In the genomic region with DNA sequence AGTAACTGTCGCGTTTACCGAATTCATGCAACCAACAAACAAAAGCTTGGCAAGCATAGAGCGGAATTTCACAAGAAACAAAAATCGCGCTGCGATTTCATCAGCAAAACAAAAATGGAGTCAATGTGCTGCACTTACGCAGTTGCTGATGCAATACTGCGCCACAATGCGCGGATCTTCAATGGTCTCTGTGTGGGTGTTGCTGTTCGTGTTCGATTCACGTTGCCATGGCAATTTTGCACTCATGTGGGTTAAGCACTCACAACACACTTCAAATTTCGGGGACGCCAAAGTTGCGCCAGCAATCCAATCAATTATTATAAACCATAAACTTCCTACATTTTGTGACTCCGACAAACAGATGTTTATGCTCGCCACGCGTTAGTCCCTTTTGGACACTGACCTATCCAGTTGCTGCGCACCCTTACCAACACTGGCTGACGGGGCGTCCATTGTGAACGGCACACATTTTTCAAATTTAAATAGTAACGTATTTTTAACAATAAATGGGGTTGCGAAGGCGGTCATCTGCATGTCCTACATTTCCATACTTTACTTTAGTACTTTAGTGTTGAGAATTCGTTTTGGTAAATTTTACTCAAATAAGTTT, we compare ENCODE assay signal across 1 fruit fly cellular context.
TF ChIP-seq lines count a peak whose summit lies in the region.

A gene (minus strand): TSS at position 374 of the 610 bp plus-strand sequence.

TF ChIP-seq in whole organism, embryonic, 481 proteins besides CTCF, POLR2A, EP300 and RAD21 (continued from another document and continues in another):
- TF ChIP-seq nerfin-1 (tag; optimal IDR thresholded peaks at IDR 0.05; lab: Kevin White, UChicago) = peak; percentile 35
- no peak for TF ChIP-seq Lpt (GFP tag; optimal IDR thresholded peaks at IDR 0.05; lab: Kevin White, UChicago)
- no peak for TF ChIP-seq ATbp (GFP tag; optimal IDR thresholded peaks at IDR 0.05; lab: Kevin White, UChicago)
- TF ChIP-seq CG33213 (GFP tag; optimal IDR thresholded peaks at IDR 0.05; lab: Kevin White, UChicago) = peak; percentile 68
- TF ChIP-seq Awh (GFP tag; IDR thresholded peaks at IDR 0.05; lab: Robert Waterston, UW) = no peak
- TF ChIP-seq pros (GFP tag; optimal IDR thresholded peaks at IDR 0.05; lab: Kevin White, UChicago) = no peak
- peak; percentile 89 for TF ChIP-seq CG17186 (GFP tag; optimal IDR thresholded peaks at IDR 0.05; lab: Kevin White, UChicago)
- peak; percentile 18; the same call in 1 of the 2 replicates for TF ChIP-seq CG14014 (GFP tag; IDR thresholded peaks at IDR 0.05; lab: Robert Waterston, UW)
- TF ChIP-seq Abd-B (GFP tag; optimal IDR thresholded peaks at IDR 0.05; lab: Kevin White, UChicago) = peak; percentile 55
- no peak for TF ChIP-seq Dip2 (GFP tag; IDR thresholded peaks at IDR 0.05; lab: Robert Waterston, UW)
- TF ChIP-seq CG15011 (GFP tag; optimal IDR thresholded peaks at IDR 0.05; lab: Kevin White, UChicago) = no peak
- no peak for TF ChIP-seq CG12104 (GFP tag; optimal IDR thresholded peaks at IDR 0.05; lab: Kevin White, UChicago)
- no peak for TF ChIP-seq Nf-YB (GFP tag; optimal IDR thresholded peaks at IDR 0.05; lab: Kevin White, UChicago)
- no peak for TF ChIP-seq CG8281 (tag; optimal IDR thresholded peaks at IDR 0.05; lab: Kevin White, UChicago)
- no peak for TF ChIP-seq prd (optimal IDR thresholded peaks at IDR 0.05; lab: Kevin White, UChicago)
- no peak for TF ChIP-seq prd (GFP tag; IDR thresholded peaks at IDR 0.05; lab: Robert Waterston, UW)
- TF ChIP-seq HmgD (GFP tag; optimal IDR thresholded peaks at IDR 0.05; lab: Kevin White, UChicago) = peak; percentile 60
- no peak for TF ChIP-seq run (tag; optimal IDR thresholded peaks at IDR 0.05; lab: Kevin White, UChicago)
- peak; percentile 25 for TF ChIP-seq CG8924 (tag; optimal IDR thresholded peaks at IDR 0.05; lab: Kevin White, UChicago)
- TF ChIP-seq ara (GFP tag; IDR thresholded peaks at IDR 0.05; lab: Robert Waterston, UW) = peak; percentile 52; the same call in 1 of the 2 replicates
- TF ChIP-seq CG14965 (GFP tag; optimal IDR thresholded peaks at IDR 0.05; lab: Kevin White, UChicago; ENCODE audit: borderline replicate concordance) = no peak
- no peak for TF ChIP-seq usp (GFP tag; optimal IDR thresholded peaks at IDR 0.05; lab: Kevin White, UChicago)
- no peak for TF ChIP-seq Vsx1 (GFP tag; optimal IDR thresholded peaks at IDR 0.05; lab: Kevin White, UChicago)
- TF ChIP-seq mld (GFP tag; IDR thresholded peaks at IDR 0.05; lab: Robert Waterston, UW; ENCODE audit: partially characterized antibody) = no peak
- no peak for TF ChIP-seq CG3065 (GFP tag; optimal IDR thresholded peaks at IDR 0.05; lab: Kevin White, UChicago)
- peak; percentile 29 for TF ChIP-seq CG1233 (GFP tag; optimal IDR thresholded peaks at IDR 0.05; lab: Kevin White, UChicago)
- peak; percentile 2 for TF ChIP-seq eyg (GFP tag; optimal IDR thresholded peaks at IDR 0.05; lab: Kevin White, UChicago)
- TF ChIP-seq CG8388 (GFP tag; optimal IDR thresholded peaks at IDR 0.05; lab: Kevin White, UChicago) = no peak
- TF ChIP-seq CG13424 (tag; optimal IDR thresholded peaks at IDR 0.05; lab: Kevin White, UChicago) = no peak
- TF ChIP-seq CG17912 (GFP tag; optimal IDR thresholded peaks at IDR 0.05; lab: Kevin White, UChicago) = peak; percentile 57
- no peak for TF ChIP-seq CG10462 (GFP tag; optimal IDR thresholded peaks at IDR 0.05; lab: Kevin White, UChicago)
- peak; percentile 22 for TF ChIP-seq CG8089 (GFP tag; optimal IDR thresholded peaks at IDR 0.05; lab: Kevin White, UChicago)
- TF ChIP-seq CG15696 (tag; optimal IDR thresholded peaks at IDR 0.05; lab: Kevin White, UChicago) = no peak
- no peak for TF ChIP-seq CG18764 (GFP tag; optimal IDR thresholded peaks at IDR 0.05; lab: Kevin White, UChicago)
- peak; percentile 20 for TF ChIP-seq CG30431 (GFP tag; optimal IDR thresholded peaks at IDR 0.05; lab: Kevin White, UChicago)
- TF ChIP-seq bowl (GFP tag; IDR thresholded peaks at IDR 0.05; lab: Robert Waterston, UW) = no peak
- TF ChIP-seq Adf1 (GFP tag; IDR thresholded peaks at IDR 0.05; lab: Robert Waterston, UW) = no peak
- no peak for TF ChIP-seq tna (GFP tag; IDR thresholded peaks at IDR 0.05; lab: Robert Waterston, UW; ENCODE audit: partially characterized antibody)
- TF ChIP-seq CG17361 (GFP tag; IDR thresholded peaks at IDR 0.05; lab: Robert Waterston, UW) = no peak
- peak; percentile 98 for TF ChIP-seq CG10267 (tag; optimal IDR thresholded peaks at IDR 0.05; lab: Kevin White, UChicago)
- no peak for TF ChIP-seq gcm2 (GFP tag; optimal IDR thresholded peaks at IDR 0.05; lab: Kevin White, UChicago)
- TF ChIP-seq seq (GFP tag; IDR thresholded peaks at IDR 0.05; lab: Robert Waterston, UW) = no peak
- TF ChIP-seq Chrac-16 (GFP tag; optimal IDR thresholded peaks at IDR 0.05; lab: Kevin White, UChicago) = peak; percentile 41
- no peak for TF ChIP-seq Aef1 (GFP tag; IDR thresholded peaks at IDR 0.05; lab: Robert Waterston, UW)
- TF ChIP-seq twi (tag; optimal IDR thresholded peaks at IDR 0.05; lab: Kevin White, UChicago) = peak; percentile 75
- TF ChIP-seq ewg (GFP tag; optimal IDR thresholded peaks at IDR 0.05; lab: Kevin White, UChicago) = peak; percentile 44
- TF ChIP-seq CG11504 (tag; optimal IDR thresholded peaks at IDR 0.05; lab: Kevin White, UChicago) = peak; percentile 52
- no peak for TF ChIP-seq CG11560 (tag; IDR thresholded peaks at IDR 0.05; lab: Robert Waterston, UW)
- TF ChIP-seq jigr1 (GFP tag; IDR thresholded peaks at IDR 0.05; lab: Robert Waterston, UW) = no peak
- no peak for TF ChIP-seq CG18011 (GFP tag; optimal IDR thresholded peaks at IDR 0.05; lab: Kevin White, UChicago)
- TF ChIP-seq Hr3 (GFP tag; optimal IDR thresholded peaks at IDR 0.05; lab: Kevin White, UChicago) = peak; percentile 44
- TF ChIP-seq dan (GFP tag; IDR thresholded peaks at IDR 0.05; lab: Robert Waterston, UW) = no peak
- no peak for TF ChIP-seq CG30020 (tag; optimal IDR thresholded peaks at IDR 0.05; lab: Kevin White, UChicago)
- TF ChIP-seq dmrt11E (tag; optimal IDR thresholded peaks at IDR 0.05; lab: Kevin White, UChicago) = peak; percentile 18
- peak; percentile 51 for TF ChIP-seq CG12155 (GFP tag; optimal IDR thresholded peaks at IDR 0.05; lab: Kevin White, UChicago)
- no peak for TF ChIP-seq CG11696 (GFP tag; IDR thresholded peaks at IDR 0.05; lab: Robert Waterston, UW)
- TF ChIP-seq al (GFP tag; IDR thresholded peaks at IDR 0.05; lab: Robert Waterston, UW) = no peak
- peak; percentile 53 for TF ChIP-seq bab2 (GFP tag; optimal IDR thresholded peaks at IDR 0.05; lab: Kevin White, UChicago)
- peak; percentile 57 for TF ChIP-seq lab (GFP tag; optimal IDR thresholded peaks at IDR 0.05; lab: Kevin White, UChicago)
- TF ChIP-seq CG13296 (GFP tag; optimal IDR thresholded peaks at IDR 0.05; lab: Kevin White, UChicago) = no peak
- TF ChIP-seq toy (GFP tag; IDR thresholded peaks at IDR 0.05; lab: Robert Waterston, UW) = no peak
- TF ChIP-seq CG1024 (GFP tag; IDR thresholded peaks at IDR 0.05; lab: Robert Waterston, UW) = no peak
- TF ChIP-seq BEAF-32 (GFP tag; optimal IDR thresholded peaks at IDR 0.05; lab: Kevin White, UChicago) = peak; percentile 50
- TF ChIP-seq bsh (GFP tag; optimal IDR thresholded peaks at IDR 0.05; lab: Kevin White, UChicago) = no peak
- no peak for TF ChIP-seq btn (GFP tag; optimal IDR thresholded peaks at IDR 0.05; lab: Kevin White, UChicago)
- TF ChIP-seq CG11085 (GFP tag; IDR thresholded peaks at IDR 0.05; lab: Robert Waterston, UW) = no peak; the same call in 1 of the 2 replicates
- no peak for TF ChIP-seq D19B (GFP tag; optimal IDR thresholded peaks at IDR 0.05; lab: Kevin White, UChicago)
- peak; percentile 94 for TF ChIP-seq pzg (GFP tag; optimal IDR thresholded peaks at IDR 0.05; lab: Kevin White, UChicago)
- TF ChIP-seq grau (tag; optimal IDR thresholded peaks at IDR 0.05; lab: Kevin White, UChicago) = peak; percentile 36
- TF ChIP-seq lola (GFP tag; optimal IDR thresholded peaks at IDR 0.05; lab: Kevin White, UChicago) = no peak
- TF ChIP-seq br (optimal IDR thresholded peaks at IDR 0.05; lab: Kevin White, UChicago) = no peak
- no peak; the same call in 2 of the 3 replicates for TF ChIP-seq croc (GFP tag; conservative IDR thresholded peaks at IDR 0.05; lab: Robert Waterston, UW)
- no peak for TF ChIP-seq Oaz (GFP tag; IDR thresholded peaks at IDR 0.05; lab: Robert Waterston, UW)
- peak; percentile 56 for TF ChIP-seq dpn (GFP tag; optimal IDR thresholded peaks at IDR 0.05; lab: Kevin White, UChicago)
- TF ChIP-seq ftz-f1 (GFP tag; optimal IDR thresholded peaks at IDR 0.05; lab: Kevin White, UChicago) = peak; percentile 37
- no peak for TF ChIP-seq CG10147 (GFP tag; optimal IDR thresholded peaks at IDR 0.05; lab: Kevin White, UChicago)
- no peak for TF ChIP-seq ase (GFP tag; IDR thresholded peaks at IDR 0.05; lab: Robert Waterston, UW)
- TF ChIP-seq Pdp1 (GFP tag; optimal IDR thresholded peaks at IDR 0.05; lab: Kevin White, UChicago) = peak; percentile 45 to 81
- TF ChIP-seq CG3847 (GFP tag; IDR thresholded peaks at IDR 0.05; lab: Robert Waterston, UW) = peak; percentile 85
- TF ChIP-seq CG14667 (GFP tag; IDR thresholded peaks at IDR 0.05; lab: Robert Waterston, UW) = no peak
- TF ChIP-seq Sox102F (GFP tag; optimal IDR thresholded peaks at IDR 0.05; lab: Kevin White, UChicago) = peak; percentile 11
- TF ChIP-seq CG31441 (GFP tag; IDR thresholded peaks at IDR 0.05; lab: Robert Waterston, UW) = peak; percentile 14; the same call in 1 of the 2 replicates
- 0 out of 2 replicates have a peak, but pooled peaks have one; percentile 30 for TF ChIP-seq sna (GFP tag; IDR thresholded peaks at IDR 0.05; lab: Robert Waterston, UW; ENCODE audit: partially characterized antibody)
- TF ChIP-seq Six4 (GFP tag; optimal IDR thresholded peaks at IDR 0.05; lab: Kevin White, UChicago) = no peak
- peak; percentile 34 for TF ChIP-seq sd (tag; optimal IDR thresholded peaks at IDR 0.05; lab: Kevin White, UChicago)
- TF ChIP-seq danr (GFP tag; IDR thresholded peaks at IDR 0.05; lab: Robert Waterston, UW) = no peak
- peak; percentile 69 for TF ChIP-seq NfI (GFP tag; optimal IDR thresholded peaks at IDR 0.05; lab: Kevin White, UChicago)
- no peak for TF ChIP-seq CG9727 (GFP tag; optimal IDR thresholded peaks at IDR 0.05; lab: Kevin White, UChicago)
- TF ChIP-seq CG9817 (tag; optimal IDR thresholded peaks at IDR 0.05; lab: Kevin White, UChicago) = peak; percentile 50
- TF ChIP-seq shn (GFP tag; optimal IDR thresholded peaks at IDR 0.05; lab: Kevin White, UChicago) = peak; percentile 68
- no peak for TF ChIP-seq cwo (GFP tag; optimal IDR thresholded peaks at IDR 0.05; lab: Kevin White, UChicago)
- peak; percentile 53 for TF ChIP-seq bigmax (GFP tag; optimal IDR thresholded peaks at IDR 0.05; lab: Kevin White, UChicago)
- TF ChIP-seq Optix (GFP tag; IDR thresholded peaks at IDR 0.05; lab: Robert Waterston, UW) = no peak
- TF ChIP-seq CG12659 (GFP tag; optimal IDR thresholded peaks at IDR 0.05; lab: Kevin White, UChicago) = peak; percentile 46
- TF ChIP-seq slou (GFP tag; optimal IDR thresholded peaks at IDR 0.05; lab: Kevin White, UChicago) = no peak
- TF ChIP-seq esg (GFP tag; conservative IDR thresholded peaks at IDR 0.05; lab: Robert Waterston, UW) = no peak
- TF ChIP-seq chinmo (GFP tag; IDR thresholded peaks at IDR 0.05; lab: Robert Waterston, UW; ENCODE audit: partially characterized antibody) = no peak; the same call in 1 of the 4 replicates
- peak; percentile 55 for TF ChIP-seq caup (GFP tag; optimal IDR thresholded peaks at IDR 0.05; lab: Kevin White, UChicago; ENCODE audit: severe bottlenecking)
- no peak for TF ChIP-seq CG17328 (GFP tag; IDR thresholded peaks at IDR 0.05; lab: Robert Waterston, UW)
- peak; percentile 92 for TF ChIP-seq Ets97D (GFP tag; optimal IDR thresholded peaks at IDR 0.05; lab: Kevin White, UChicago)
- TF ChIP-seq Taf1 (GFP tag; IDR thresholded peaks at IDR 0.05; lab: Robert Waterston, UW) = no peak
- TF ChIP-seq Trl (optimal IDR thresholded peaks at IDR 0.05; lab: Kevin White, UChicago) = no peak
- TF ChIP-seq Trl (GFP tag; optimal IDR thresholded peaks at IDR 0.05; lab: Kevin White, UChicago) = peak; percentile 12
- no peak for TF ChIP-seq CG6813 (GFP tag; optimal IDR thresholded peaks at IDR 0.05; lab: Kevin White, UChicago)
- TF ChIP-seq zf30C (GFP tag; optimal IDR thresholded peaks at IDR 0.05; lab: Kevin White, UChicago) = no peak
- 0 out of 2 replicates have a peak, but pooled peaks have one; percentile 17 for TF ChIP-seq CG31224 (GFP tag; IDR thresholded peaks at IDR 0.05; lab: Robert Waterston, UW)
- TF ChIP-seq Bteb2 (GFP tag; optimal IDR thresholded peaks at IDR 0.05; lab: Kevin White, UChicago) = no peak
- TF ChIP-seq abd-A (tag; optimal IDR thresholded peaks at IDR 0.05; lab: Kevin White, UChicago) = peak; percentile 49
- peak; percentile 72 for TF ChIP-seq Opbp (GFP tag; IDR thresholded peaks at IDR 0.05; lab: Robert Waterston, UW; ENCODE audit: partially characterized antibody)
- peak; percentile 77; the same call in 2 of the 3 replicates for TF ChIP-seq CG2199 (GFP tag; IDR thresholded peaks at IDR 0.05; lab: Robert Waterston, UW)
- TF ChIP-seq her (GFP tag; optimal IDR thresholded peaks at IDR 0.05; lab: Kevin White, UChicago) = peak; percentile 52
- TF ChIP-seq CG10321 (GFP tag; IDR thresholded peaks at IDR 0.05; lab: Robert Waterston, UW) = 0 out of 2 replicates have a peak, but pooled peaks have one; percentile 12
- no peak for TF ChIP-seq HLH3B (GFP tag; IDR thresholded peaks at IDR 0.05; lab: Robert Waterston, UW)
- no peak for TF ChIP-seq Deaf1 (tag; optimal IDR thresholded peaks at IDR 0.05; lab: Kevin White, UChicago)
- no peak for TF ChIP-seq pita (GFP tag; optimal IDR thresholded peaks at IDR 0.05; lab: Kevin White, UChicago)
- no peak for TF ChIP-seq Fer3 (tag; optimal IDR thresholded peaks at IDR 0.05; lab: Kevin White, UChicago)
- TF ChIP-seq Asciz (GFP tag; optimal IDR thresholded peaks at IDR 0.05; lab: Kevin White, UChicago) = no peak
- no peak for TF ChIP-seq cad (GFP tag; optimal IDR thresholded peaks at IDR 0.05; lab: Kevin White, UChicago)
- TF ChIP-seq aop (GFP tag; IDR thresholded peaks at IDR 0.05; lab: Robert Waterston, UW) = no peak
- TF ChIP-seq ash1 (GFP tag; optimal IDR thresholded peaks at IDR 0.05; lab: Kevin White, UChicago) = peak; percentile 27
- TF ChIP-seq ssp (GFP tag; IDR thresholded peaks at IDR 0.05; lab: Robert Waterston, UW) = no peak
- no peak for TF ChIP-seq CG18262 (tag; optimal IDR thresholded peaks at IDR 0.05; lab: Kevin White, UChicago)
- TF ChIP-seq h (optimal IDR thresholded peaks at IDR 0.05; lab: Kevin White, UChicago) = no peak
- peak; percentile 1 for TF ChIP-seq CG13894 (tag; optimal IDR thresholded peaks at IDR 0.05; lab: Kevin White, UChicago)
- no peak for TF ChIP-seq GATAe (GFP tag; conservative IDR thresholded peaks at IDR 0.05; lab: Robert Waterston, UW)
- peak; percentile 24 for TF ChIP-seq fu2 (GFP tag; optimal IDR thresholded peaks at IDR 0.05; lab: Kevin White, UChicago)
- no peak for TF ChIP-seq lbe (GFP tag; optimal IDR thresholded peaks at IDR 0.05; lab: Kevin White, UChicago)
